Worm (Caenorhabditis elegans): Measurements from ENCODE around the gene F01G10.9.

Gene F01G10.9

DNA sequence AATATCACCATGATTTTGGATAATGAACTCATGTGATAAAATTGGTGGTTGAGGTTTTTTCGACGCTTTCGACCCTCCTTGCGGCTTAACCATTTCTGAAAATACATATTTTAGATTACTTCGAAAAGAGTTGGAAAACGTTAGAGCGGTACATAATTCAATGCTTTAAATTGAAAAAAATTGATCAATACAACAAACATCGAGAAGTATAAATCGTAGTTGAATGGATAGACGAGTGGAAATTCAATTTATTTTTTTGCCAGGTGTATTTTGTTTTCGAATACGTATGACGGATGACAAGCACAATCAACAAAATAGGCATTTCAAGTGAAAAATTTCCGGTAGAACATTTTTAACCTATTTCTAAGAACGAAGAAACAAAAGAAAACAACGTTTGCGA, 38.3 kb downstream of the F01G10.9 start, which contains the start of gene tram-1:
TSS of gene tram-1 (minus strand) at position 101 of the 400 bp plus-strand sequence.
- peak; percentile 37 for TF ChIP-seq fkh-8 (tag; optimal IDR thresholded peaks at IDR 0.05)
- TF ChIP-seq pqm-1 (tag; optimal IDR thresholded peaks at IDR 0.05), result no peak

DNA sequence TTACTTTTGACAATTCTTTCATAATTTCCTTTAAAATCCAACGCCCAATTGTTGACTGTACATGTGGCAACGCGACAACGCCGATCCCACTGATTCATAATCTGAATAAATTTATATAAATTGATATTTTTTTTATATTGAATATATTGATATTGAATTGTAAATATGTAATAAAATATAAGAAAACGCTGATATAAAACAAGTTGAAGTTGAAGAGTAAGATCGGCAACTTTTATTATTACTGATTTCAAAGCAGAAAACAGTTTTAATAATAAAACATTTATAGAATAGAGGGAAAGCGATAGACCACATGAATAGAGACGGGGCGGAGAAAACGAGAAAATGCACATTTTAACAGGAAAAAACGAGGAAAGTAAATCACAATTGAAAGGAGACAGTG, 40.2 kb downstream of the F01G10.9 start, which contains the start of gene qns-1:
TSS of gene qns-1 (minus strand) at position 101 of the 400 bp plus-strand sequence.
- TF ChIP-seq nhr-12 (tag; optimal IDR thresholded peaks at IDR 0.05), result no peak
- no peak for TF ChIP-seq ztf-4 (tag; optimal IDR thresholded peaks at IDR 0.05)
- TF ChIP-seq grh-1 (GFP tag; IDR thresholded peaks at IDR 0.05), result no peak
- no peak for TF ChIP-seq swsn-7 (tag; optimal IDR thresholded peaks at IDR 0.05)
- TF ChIP-seq zip-4 (GFP tag; optimal IDR thresholded peaks at IDR 0.05), result no peak
- TF ChIP-seq lin-13 (GFP tag; optimal IDR thresholded peaks at IDR 0.05), result no peak
- no peak for TF ChIP-seq unc-98 (GFP tag; IDR thresholded peaks at IDR 0.05)

DNA sequence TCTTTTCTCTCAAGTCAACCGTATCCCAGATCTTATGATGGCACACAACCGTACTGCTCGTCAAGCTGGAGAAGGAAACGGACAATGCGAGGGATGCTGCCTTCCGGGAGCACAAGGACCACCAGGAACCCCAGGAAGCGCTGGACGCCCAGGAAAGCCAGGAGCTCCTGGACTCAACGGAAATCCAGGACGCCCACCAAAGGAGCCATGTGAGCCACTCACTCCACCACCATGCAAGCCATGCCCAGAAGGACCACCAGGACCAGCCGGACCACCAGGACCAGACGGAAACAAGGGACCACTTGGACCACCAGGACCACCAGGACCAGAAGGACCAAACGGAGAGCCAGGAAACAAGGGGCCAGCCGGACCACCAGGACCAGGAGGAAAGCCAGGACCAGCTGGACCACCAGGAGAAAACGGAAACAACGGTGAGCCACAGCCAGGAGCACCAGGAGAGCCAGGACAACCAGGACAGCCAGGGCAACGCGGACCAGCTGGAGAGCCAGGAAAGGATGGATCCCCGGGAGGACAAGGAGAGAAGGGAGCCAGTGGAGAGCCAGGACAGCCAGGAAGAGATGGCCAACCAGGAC, 42.7 kb downstream of the F01G10.9 start:
- TF ChIP-seq lsy-2 (tag; optimal IDR thresholded peaks at IDR 0.05) (no peak), lin-13 (GFP tag; optimal IDR thresholded peaks at IDR 0.05) (no peak), tlp-1 (tag; optimal IDR thresholded peaks at IDR 0.05) (no peak), ztf-4 (tag; optimal IDR thresholded peaks at IDR 0.05) (no peak), ceh-8 (GFP tag; optimal IDR thresholded peaks at IDR 0.05) (no peak), ceh-90 (tag; optimal IDR thresholded peaks at IDR 0.05) (no peak), pax-3 (tag; optimal IDR thresholded peaks at IDR 0.05) (no peak), rnt-1 (tag; optimal IDR thresholded peaks at IDR 0.05) (no peak), mef-2 (tag; optimal IDR thresholded peaks at IDR 0.05) (no peak), nhr-71 (tag; optimal IDR thresholded peaks at IDR 0.05) (no peak)

DNA sequence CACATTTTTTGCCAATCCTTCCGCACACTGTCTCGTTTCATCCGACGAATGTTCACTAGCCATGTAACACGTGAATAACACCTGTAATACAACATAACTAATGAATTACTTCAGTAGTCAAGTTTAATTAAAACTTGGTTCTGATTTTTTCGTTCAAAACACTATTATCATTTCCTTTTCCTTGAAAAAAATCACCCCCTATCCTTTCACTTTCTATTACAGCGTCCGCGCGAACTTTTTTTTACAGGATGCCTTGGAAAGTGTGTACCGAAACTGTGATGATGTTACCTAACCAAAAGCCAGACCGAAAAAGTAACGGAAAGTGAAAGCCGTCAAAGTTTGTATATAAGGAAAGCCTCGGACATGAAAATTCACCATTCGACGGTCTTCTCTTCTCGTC, 43.4 kb downstream of the F01G10.9 start, which contains the start of gene col-124:
TSS of gene col-124 (plus strand) at position 374 of the 400 bp plus-strand sequence.
- peak; percentile 77 for TF ChIP-seq blmp-1 (tag; optimal IDR thresholded peaks at IDR 0.05)
- TF ChIP-seq ceh-90 (tag; optimal IDR thresholded peaks at IDR 0.05), result no peak
- no peak for TF ChIP-seq snu-23 (GFP tag; optimal IDR thresholded peaks at IDR 0.05)
- TF ChIP-seq vab-15 (tag; optimal IDR thresholded peaks at IDR 0.05), result no peak

DNA sequence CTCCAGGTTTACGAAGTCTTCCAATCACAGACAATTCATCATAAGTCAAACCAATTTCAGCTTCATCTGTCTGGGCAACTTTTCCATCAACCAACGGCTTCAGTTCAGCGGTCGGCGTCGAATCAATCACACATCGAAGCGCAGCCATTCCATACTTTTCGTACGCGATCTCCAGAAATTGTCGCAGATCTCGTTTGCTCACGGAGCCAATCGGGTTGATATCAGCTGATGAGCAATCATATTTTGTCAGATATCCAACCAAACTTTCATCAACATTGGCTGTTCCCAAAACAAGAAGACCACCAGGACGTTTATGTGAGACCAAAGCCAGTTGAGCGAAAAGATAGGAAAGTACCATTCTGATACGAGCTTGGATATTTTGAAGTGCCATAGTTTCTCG, 44.1 kb downstream of the F01G10.9 start:
- no peak for TF ChIP-seq isw-1 (GFP tag; IDR thresholded peaks at IDR 0.05)
- TF ChIP-seq ztf-4 (tag; optimal IDR thresholded peaks at IDR 0.05), result no peak
- TF ChIP-seq zip-4 (GFP tag; optimal IDR thresholded peaks at IDR 0.05), result no peak
- TF ChIP-seq ceh-8 (GFP tag; optimal IDR thresholded peaks at IDR 0.05), result no peak
- TF ChIP-seq lin-15B (tag; optimal IDR thresholded peaks at IDR 0.05), result no peak
- no peak for TF ChIP-seq nhr-77 (tag; optimal IDR thresholded peaks at IDR 0.05)
- TF ChIP-seq lin-14 (GFP tag; optimal IDR thresholded peaks at IDR 0.05), result no peak
- no peak for TF ChIP-seq nhr-84 (tag; optimal IDR thresholded peaks at IDR 0.05)
- TF ChIP-seq efl-3 (GFP tag; optimal IDR thresholded peaks at IDR 0.05), result no peak
- TF ChIP-seq nhr-20 (tag; optimal IDR thresholded peaks at IDR 0.05), result no peak
- TF ChIP-seq mep-1 (tag; optimal IDR thresholded peaks at IDR 0.05), result no peak
- no peak for TF ChIP-seq nhr-28 (tag; optimal IDR thresholded peaks at IDR 0.05)
- TF ChIP-seq sup-37 (GFP tag; optimal IDR thresholded peaks at IDR 0.05), result no peak

DNA sequence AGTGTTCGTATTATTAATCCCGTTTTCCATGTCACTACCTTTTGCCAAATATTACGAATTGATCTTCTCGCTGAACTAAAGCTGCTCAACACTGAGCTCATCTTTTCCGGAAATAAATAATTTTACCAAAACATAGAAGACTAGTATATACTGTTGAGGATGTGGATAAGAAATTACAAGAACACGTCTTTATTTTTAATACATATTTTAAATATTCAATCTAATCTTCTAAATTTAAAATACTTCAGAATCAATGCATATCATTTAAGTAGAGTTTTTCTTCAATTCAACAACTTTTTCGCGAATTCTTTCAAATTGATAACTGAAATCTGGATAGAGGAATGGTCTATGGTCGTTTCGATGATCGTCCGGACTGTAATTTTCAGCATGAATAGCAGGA, 44.6 kb downstream of the F01G10.9 start, which contains the start of gene abt-1:
TSS of gene abt-1 (minus strand) at position 101 of the 400 bp plus-strand sequence.
- TF ChIP-seq C04F5.9 (tag; optimal IDR thresholded peaks at IDR 0.05) (no peak), ama-1 (optimal IDR thresholded peaks at IDR 0.05) (no peak), hpl-2 (GFP tag; optimal IDR thresholded peaks at IDR 0.05) (no peak), lin-15B (tag; optimal IDR thresholded peaks at IDR 0.05) (no peak)

Data from whole organism, L1 larva.